Worm (Caenorhabditis elegans) whole organism, midembryonic: ENCODE data around the gene nhr-38.

Experiments used
- klf-2 ChIP-seq: fragments of 200-800 bp; sonication (Bioruptor generic); conservative IDR thresholded peaks from 2 replicates; pipeline ENCODE4 v1.3.6; 2022; ENCODE audit warnings: missing genetic modification reagents, missing genetic modification characterization, missing compliant biosample characterization
- med-1 ChIP-seq: sonication (generic microtip); optimal IDR thresholded peaks from 2 replicates; lab custom pipeline; 2017; ENCODE audit warnings: missing genetic modification characterization, mild to moderate bottlenecking, missing compliant biosample characterization, antibody characterized with exemption, missing genetic modification reagents; ENCODE audit not compliant: insufficient read depth
- tab-1 ChIP-seq: fragments of 200-800 bp; sonication (Bioruptor generic); IDR thresholded peaks from 2 replicates; pipeline ENCODE4 v1.3.6; 2022; ENCODE audit warnings: missing genetic modification characterization, missing compliant biosample characterization

ce11 chrIV:9672434-9672833, 37.6 kb upstream of the nhr-38 start:
- TF ChIP-seq tab-1 (GFP tag; lab: Robert Waterston, UW) (no peak), med-1 (no peak), klf-2 (GFP tag; lab: Robert Waterston, UW) (no peak)
